Worm (Caenorhabditis elegans): Measurements from ENCODE around the gene nid-1.

DNA sequence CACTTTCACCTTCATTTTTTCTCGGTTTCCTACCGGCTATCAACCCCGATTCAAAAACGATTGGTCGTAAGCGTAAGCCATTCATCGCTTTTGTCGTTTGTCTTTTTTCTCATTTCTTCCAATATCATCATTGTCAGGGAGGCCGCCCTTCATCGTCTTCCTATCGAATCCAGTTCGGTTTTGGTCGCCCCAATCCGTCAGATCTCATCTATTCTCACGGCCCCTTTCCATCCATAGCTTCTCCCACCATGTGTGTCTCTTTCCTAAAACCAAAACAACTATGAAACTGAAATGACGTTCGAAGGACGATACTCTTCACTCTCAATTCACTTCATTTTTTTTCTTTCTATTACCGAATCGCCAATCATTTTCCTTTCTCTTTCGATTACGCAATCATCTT, 34.1 kb upstream of the nid-1 start:
- no peak for TF ChIP-seq T22C8.4 (GFP tag; IDR thresholded peaks at IDR 0.05)
- TF ChIP-seq tab-1 (GFP tag; IDR thresholded peaks at IDR 0.05), result no peak
- TF ChIP-seq cog-1 (tag; optimal IDR thresholded peaks at IDR 0.05), result no peak

All from whole organism, midembryonic.